Fruit fly (Drosophila melanogaster) whole organism, wandering third instar larva: ENCODE data around the gene gdl-ORF39.

ENCODE experiments used
- CG9705 ChIP-seq: fragments of 200-800 bp; sonication (Bioruptor generic); optimal IDR thresholded peaks from 2 replicates; lab custom pipeline; 2018; ENCODE audit warnings: missing biosample characterization, mild to moderate bottlenecking, missing genetic modification characterization
- Jra ChIP-seq: sonication (Bioruptor generic); optimal IDR thresholded peaks from 2 replicates; lab custom pipeline; 2016; ENCODE audit warnings: missing biosample characterization, missing genetic modification characterization
- dl ChIP-seq, 2 experiments: fragments of 175-275, 200-275 bp in 1 of 2; fragments of 200-275 bp in 1 of 2; sonication (Bioruptor generic); optimal IDR thresholded peaks; lab custom pipeline; 2018; ENCODE audit warnings: mild to moderate bottlenecking in 2 of 2, missing biosample characterization in 2 of 2, missing genetic modification characterization in 2 of 2, moderate library complexity in 2 of 2; ENCODE audit not compliant: partially characterized antibody in 2 of 2, insufficient read depth in 1 of 2
- psq ChIP-seq: fragments of 200-800 bp; sonication (Bioruptor generic); optimal IDR thresholded peaks from 3 replicates; lab custom pipeline; 2017; ENCODE audit warnings: missing biosample characterization, mild to moderate bottlenecking, missing genetic modification characterization, moderate library complexity
- sv ChIP-seq: fragments of 200-800 bp; sonication (Bioruptor generic); optimal IDR thresholded peaks from 3 replicates; lab custom pipeline; 2016; ENCODE audit warnings: missing biosample characterization, missing genetic modification characterization

- TF ChIP-seq dl (GFP tag; optimal IDR thresholded peaks at IDR 0.05; lab: Kevin White, UChicago; ENCODE audit: insufficient read depth in 1 of 2, partially characterized antibody in 2 of 2) = peak; percentile 74 to 84
- no peak for TF ChIP-seq Jra
- no peak for TF ChIP-seq sv (GFP tag; lab: Kevin White, UChicago)
- no peak for TF ChIP-seq psq (GFP tag; lab: Kevin White, UChicago)
- TF ChIP-seq CG9705 (GFP tag; lab: Kevin White, UChicago) = no peak
Observed at dm6 chr3L:15510787-15511186, 1.5 kb downstream of the gdl-ORF39 start, which contains the start of gene MsrA.
